Worm (Caenorhabditis elegans) whole organism, young adult: ENCODE data around the gene lnkn-1.

ENCODE experiments used
- B0035.1 ChIP-seq: sonication (generic microtip); optimal IDR thresholded peaks from 2 replicates; lab custom pipeline; 2016; ENCODE audit warnings: missing genetic modification characterization, mild to moderate bottlenecking, missing compliant biosample characterization, missing genotype, missing genetic modification reagents
- B0336.3 ChIP-seq: fragments of 200-800 bp; sonication (Bioruptor generic); IDR thresholded peaks from 2 replicates; pipeline ENCODE4 v1.3.6; 2022; ENCODE audit warnings: missing genetic modification characterization, missing compliant biosample characterization
- F37B4.10 ChIP-seq: fragments of 200-800 bp; sonication (Bioruptor generic); IDR thresholded peaks from 2 replicates; pipeline ENCODE4 v1.3.6; 2022; ENCODE audit warnings: missing genetic modification characterization, missing compliant biosample characterization
- F52B5.7 ChIP-seq: sonication (generic microtip); optimal IDR thresholded peaks from 2 replicates; lab custom pipeline; 2016; ENCODE audit warnings: mild to moderate bottlenecking, missing genetic modification characterization, missing compliant biosample characterization
- K11D2.4 ChIP-seq: fragments of 200-800 bp; sonication (Bioruptor generic); IDR thresholded peaks from 2 replicates; pipeline ENCODE4 v1.3.6; 2022; ENCODE audit warnings: missing genetic modification reagents, missing genetic modification characterization, missing compliant biosample characterization
- T07F8.4 ChIP-seq: sonication (generic microtip); optimal IDR thresholded peaks from 2 replicates; lab custom pipeline; 2016; ENCODE audit warnings: mild to moderate bottlenecking, missing genetic modification characterization, moderate library complexity, missing compliant biosample characterization
- Y53G8AR.9 ChIP-seq: fragments of 200-800 bp; sonication (Bioruptor generic); conservative IDR thresholded peaks from 2 replicates; pipeline ENCODE4 v1.3.6; 2022; ENCODE audit warnings: missing genetic modification reagents, missing genetic modification characterization, missing compliant biosample characterization
- Y79H2A.3 ChIP-seq: fragments of 200-800 bp; sonication (Bioruptor generic); conservative IDR thresholded peaks from 2 replicates; pipeline ENCODE4 v1.3.6; 2022; ENCODE audit warnings: missing genetic modification reagents, missing genetic modification characterization, missing compliant biosample characterization
- aptf-3 ChIP-seq: fragments of 200-800 bp; sonication (Bioruptor generic); IDR thresholded peaks from 2 replicates; pipeline ENCODE4 v1.3.6; 2022; ENCODE audit warnings: missing genetic modification characterization, missing compliant biosample characterization
- athp-1 ChIP-seq: sonication (generic microtip); optimal IDR thresholded peaks from 2 replicates; lab custom pipeline; 2017; ENCODE audit warnings: mild to moderate bottlenecking, missing genetic modification characterization, missing compliant biosample characterization
- attf-5 ChIP-seq: fragments of 200-800 bp; sonication (Bioruptor generic); optimal IDR thresholded peaks from 2 replicates; lab custom pipeline; 2018; ENCODE audit warnings: mild to moderate bottlenecking, missing genetic modification characterization, missing compliant biosample characterization
- bed-1 ChIP-seq: fragments of 200-800 bp; sonication (Bioruptor generic); IDR thresholded peaks from 2 replicates; pipeline ENCODE4 v1.3.6; 2022; ENCODE audit warnings: missing genetic modification reagents, missing genetic modification characterization, missing compliant biosample characterization
- bed-2 ChIP-seq: fragments of 200-800 bp; sonication (Bioruptor generic); IDR thresholded peaks from 2 replicates; pipeline ENCODE4 v1.3.6; 2022; ENCODE audit warnings: missing genetic modification reagents, missing genetic modification characterization, missing compliant biosample characterization
- ceh-79 ChIP-seq: sonication (generic microtip); optimal IDR thresholded peaks from 2 replicates; lab custom pipeline; 2017; ENCODE audit warnings: mild to moderate bottlenecking, missing genetic modification characterization, missing compliant biosample characterization
- dox-1 ChIP-seq: fragments of 200-800 bp; sonication (Bioruptor generic); IDR thresholded peaks from 2 replicates; pipeline ENCODE4 v1.3.6; 2022; ENCODE audit warnings: missing genetic modification reagents, missing genetic modification characterization, missing compliant biosample characterization
- dpff-1 ChIP-seq: sonication (generic microtip); optimal IDR thresholded peaks from 2 replicates; lab custom pipeline; 2017; ENCODE audit warnings: mild to moderate bottlenecking, missing genetic modification characterization, missing compliant biosample characterization
- efl-1 ChIP-seq: fragments of 150-350 bp; optimal IDR thresholded peaks from 2 replicates; lab custom pipeline; 2014; ENCODE audit warnings: missing biosample characterization, missing genetic modification reagents, missing genetic modification characterization
- egl-18 ChIP-seq: fragments of 200-800 bp; sonication (Bioruptor generic); IDR thresholded peaks from 2 replicates; pipeline ENCODE4 v1.3.6; 2022; ENCODE audit warnings: missing genetic modification reagents, missing genetic modification characterization, missing compliant biosample characterization
- egl-44 ChIP-seq: fragments of 200-800 bp; sonication (Bioruptor generic); IDR thresholded peaks from 2 replicates; pipeline ENCODE4 v1.3.6; 2022; ENCODE audit warnings: missing genetic modification reagents, missing genetic modification characterization, missing compliant biosample characterization
- ekl-4 ChIP-seq: fragments of 200-800 bp; sonication (Bioruptor generic); IDR thresholded peaks from 2 replicates; pipeline ENCODE4 v1.3.6; 2022; ENCODE audit warnings: missing genetic modification reagents, missing genetic modification characterization, missing compliant biosample characterization
- ets-4 ChIP-seq: fragments of 200-800 bp; sonication (Bioruptor generic); optimal IDR thresholded peaks from 2 replicates; lab custom pipeline; 2018; ENCODE audit warnings: mild to moderate bottlenecking, missing genetic modification characterization, missing compliant biosample characterization
- fkh-3 ChIP-seq: sonication (generic microtip); optimal IDR thresholded peaks from 2 replicates; lab custom pipeline; 2016; ENCODE audit warnings: mild to moderate bottlenecking, missing genetic modification characterization, missing compliant biosample characterization
- hmg-1.2 ChIP-seq: fragments of 200-800 bp; sonication (Bioruptor generic); IDR thresholded peaks from 2 replicates; pipeline ENCODE4 v1.3.6; 2022; ENCODE audit warnings: missing genetic modification reagents, missing genetic modification characterization, missing compliant biosample characterization
- hmg-20 ChIP-seq: fragments of 200-800 bp; sonication (Bioruptor generic); IDR thresholded peaks from 2 replicates; pipeline ENCODE4 v1.3.6; 2022; ENCODE audit warnings: missing genetic modification reagents, missing genetic modification characterization, missing compliant biosample characterization
- hrde-1 ChIP-seq: sonication (generic microtip); optimal IDR thresholded peaks from 2 replicates; lab custom pipeline; 2016; ENCODE audit warnings: missing genetic modification characterization, mild to moderate bottlenecking, missing compliant biosample characterization, moderate library complexity, missing genotype, missing genetic modification reagents, borderline replicate concordance
- lag-1 ChIP-seq: fragments of 200-800 bp; sonication (Bioruptor generic); IDR thresholded peaks from 2 replicates; pipeline ENCODE4 v1.3.6; 2022; ENCODE audit warnings: missing genetic modification reagents, missing genetic modification characterization, missing compliant biosample characterization
- lir-1 ChIP-seq: fragments of 200-800 bp; sonication (Bioruptor generic); conservative IDR thresholded peaks from 2 replicates; pipeline ENCODE4 v1.3.6; 2022; ENCODE audit warnings: missing genetic modification reagents, missing genetic modification characterization, missing compliant biosample characterization
- lsl-1 ChIP-seq: fragments of 200-800 bp; sonication (Bioruptor generic); optimal IDR thresholded peaks from 2 replicates; lab custom pipeline; 2018; ENCODE audit warnings: mild to moderate bottlenecking, missing genetic modification characterization, moderate library complexity, missing compliant biosample characterization
- madf-3 ChIP-seq: fragments of 200-800 bp; sonication (Bioruptor generic); IDR thresholded peaks from 2 replicates; pipeline ENCODE4 v1.3.6; 2022; ENCODE audit warnings: missing genetic modification reagents, missing genetic modification characterization, missing compliant biosample characterization
- madf-6 ChIP-seq: fragments of 200-800 bp; sonication (Bioruptor generic); IDR thresholded peaks from 2 replicates; pipeline ENCODE4 v1.3.6; 2022; ENCODE audit warnings: missing genetic modification reagents, missing genetic modification characterization, missing compliant biosample characterization
- madf-8 ChIP-seq: fragments of 200-800 bp; sonication (Bioruptor generic); conservative IDR thresholded peaks from 2 replicates; pipeline ENCODE4 v1.3.6; 2022; ENCODE audit warnings: missing genetic modification reagents, missing genetic modification characterization, missing compliant biosample characterization
- mcd-1 ChIP-seq: fragments of 200-800 bp; sonication (Bioruptor generic); IDR thresholded peaks from 2 replicates; pipeline ENCODE4 v1.3.6; 2022; ENCODE audit warnings: missing genetic modification reagents, missing genetic modification characterization, missing compliant biosample characterization
- mes-4 ChIP-seq: sonication (generic microtip); optimal IDR thresholded peaks from 2 replicates; lab custom pipeline; 2016; ENCODE audit warnings: missing genotype, missing genetic modification characterization, missing compliant biosample characterization
- nfya-1 ChIP-seq: sonication (generic microtip); optimal IDR thresholded peaks from 2 replicates; lab custom pipeline; 2017; ENCODE audit warnings: antibody characterized with exemption, missing compliant biosample characterization, missing genetic modification characterization, borderline replicate concordance; ENCODE audit not compliant: insufficient read depth
- nfya-2 ChIP-seq: fragments of 200-800 bp; sonication (Bioruptor generic); IDR thresholded peaks from 2 replicates; pipeline ENCODE4 v1.3.6; 2022; ENCODE audit warnings: missing genetic modification reagents, missing genetic modification characterization, missing compliant biosample characterization
- nhr-27 ChIP-seq: fragments of 200-800 bp; sonication (Bioruptor generic); optimal IDR thresholded peaks from 2 replicates; lab custom pipeline; 2018; ENCODE audit warnings: mild to moderate bottlenecking, missing genetic modification characterization, moderate library complexity, missing compliant biosample characterization
- nhr-80 ChIP-seq: sonication (generic microtip); optimal IDR thresholded peaks from 2 replicates; lab custom pipeline; 2016; ENCODE audit warnings: missing genetic modification characterization, missing compliant biosample characterization
- snpc-4 ChIP-seq, 5 experiments: fragments of 150-350 bp in 1 of 5; sonication (generic microtip) in 4 of 5; optimal IDR thresholded peaks; 2 replicates each; lab custom pipeline; 2014 to 2018; ENCODE audit warnings: missing genetic modification characterization in 5 of 5, missing biosample characterization in 3 of 5, antibody characterized with exemption in 2 of 5, mild to moderate bottlenecking in 2 of 5, missing compliant biosample characterization in 2 of 5, missing genotype in 2 of 5, moderate library complexity in 2 of 5, missing genetic modification reagents in 1 of 5
- tlf-1 ChIP-seq: fragments of 200-800 bp; sonication (Bioruptor generic); optimal IDR thresholded peaks from 2 replicates; lab custom pipeline; 2018; ENCODE audit warnings: mild to moderate bottlenecking, missing genetic modification characterization, missing compliant biosample characterization
- xnd-1 ChIP-seq: sonication (generic microtip); optimal IDR thresholded peaks from 2 replicates; lab custom pipeline; 2016; ENCODE audit warnings: missing genotype, missing genetic modification reagents, missing genetic modification characterization, missing compliant biosample characterization
- zim-3 ChIP-seq: sonication (generic microtip); optimal IDR thresholded peaks from 2 replicates; lab custom pipeline; 2017; ENCODE audit warnings: mild to moderate bottlenecking, missing genetic modification characterization, moderate library complexity, missing compliant biosample characterization
- ztf-18 ChIP-seq: sonication (generic microtip); optimal IDR thresholded peaks from 2 replicates; lab custom pipeline; 2016; ENCODE audit warnings: missing genotype, mild to moderate bottlenecking, missing genetic modification characterization, missing compliant biosample characterization
- ztf-26 ChIP-seq: sonication (generic microtip); optimal IDR thresholded peaks from 2 replicates; lab custom pipeline; 2017; ENCODE audit warnings: missing genetic modification characterization, missing compliant biosample characterization
- ztf-6 ChIP-seq: fragments of 200-800 bp; sonication (Bioruptor generic); IDR thresholded peaks from 2 replicates; pipeline ENCODE4 v1.3.6; 2022; ENCODE audit warnings: missing genetic modification reagents, missing genetic modification characterization, missing compliant biosample characterization

The lnkn-1 gene

ce11 chrIII:8889931-8890330 lies at the start of gene lnkn-1:
TSS of gene lnkn-1 (plus strand) at chrIII:8890231.
- TF ChIP-seq nfya-2 (GFP tag; lab: Robert Waterston, UW), result no peak
- TF ChIP-seq F37B4.10 (GFP tag; lab: Robert Waterston, UW), result no peak
- TF ChIP-seq B0336.3 (GFP tag; lab: Robert Waterston, UW), result no peak

ce11 chrIII:8844137-8844536 lies 45.9 kb upstream of the lnkn-1 start:
- TF ChIP-seq madf-8 (GFP tag; lab: Robert Waterston, UW) (no peak), nhr-80 (tag; lab: Kevin White, UChicago) (no peak), F52B5.7 (tag; lab: Kevin White, UChicago) (no peak), nfya-1 (tag; lab: Kevin White, UChicago) (no peak), ets-4 (GFP tag; lab: Kevin White, UChicago) (no peak), ekl-4 (GFP tag; lab: Robert Waterston, UW) (no peak), xnd-1 (no peak), lir-1 (no peak), bed-2 (GFP tag; lab: Robert Waterston, UW) (no peak), hrde-1 (tag; lab: Kevin White, UChicago) (no peak), Y53G8AR.9 (GFP tag; lab: Robert Waterston, UW) (no peak), egl-18 (no peak), fkh-3 (no peak)

- TF ChIP-seq egl-44 (GFP tag; lab: Robert Waterston, UW), result no peak
- no peak for TF ChIP-seq K11D2.4
- TF ChIP-seq nhr-27 (tag; lab: Kevin White, UChicago), result no peak
- TF ChIP-seq zim-3 (tag; lab: Kevin White, UChicago), result no peak
Observed at ce11 chrIII:8845114-8845513, 44.9 kb upstream of the lnkn-1 start, which contains the start of gene F44E2.6. TSS of gene F44E2.6 (minus strand) at chrIII:8845214.

- TF ChIP-seq attf-5 (GFP tag; lab: Kevin White, UChicago), result peak; percentile 37
- peak; percentile 30; the same call in 1 of the 2 replicates for TF ChIP-seq hmg-1.2 (GFP tag; lab: Robert Waterston, UW)
- TF ChIP-seq ztf-26 (tag; lab: Kevin White, UChicago), result no peak
- no peak for TF ChIP-seq lsl-1
- no peak for TF ChIP-seq Y79H2A.3 (GFP tag; lab: Robert Waterston, UW)
- TF ChIP-seq dox-1 (GFP tag; lab: Robert Waterston, UW), result no peak
- no peak for TF ChIP-seq lir-1
- TF ChIP-seq ztf-18, result peak; percentile 38
- TF ChIP-seq ztf-6 (GFP tag; lab: Robert Waterston, UW), result no peak
- TF ChIP-seq B0035.1 (tag; lab: Kevin White, UChicago), result no peak
- TF ChIP-seq ceh-79 (tag; lab: Kevin White, UChicago), result no peak
- no peak for TF ChIP-seq nfya-1 (tag; lab: Kevin White, UChicago)
- TF ChIP-seq lag-1, result no peak
- TF ChIP-seq bed-1 (GFP tag; lab: Robert Waterston, UW), result no peak
- TF ChIP-seq madf-3 (GFP tag; lab: Robert Waterston, UW), result no peak
- TF ChIP-seq T07F8.4 (tag; lab: Kevin White, UChicago), result no peak
- TF ChIP-seq athp-1 (tag; lab: Kevin White, UChicago), result no peak
- no peak for TF ChIP-seq tlf-1 (GFP tag; lab: Kevin White, UChicago)
- TF ChIP-seq snpc-4 (GFP tag; optimal IDR thresholded peaks at IDR 0.05; lab: Kevin White, UChicago), result no peak
- peak in 1 of 4 experiments; percentile 27 for TF ChIP-seq snpc-4 (tag; optimal IDR thresholded peaks at IDR 0.05; lab: Kevin White, UChicago)
- no peak for TF ChIP-seq aptf-3 (GFP tag; lab: Robert Waterston, UW)
- no peak for TF ChIP-seq dpff-1 (tag; lab: Kevin White, UChicago)
- peak; percentile 89 for TF ChIP-seq mcd-1 (GFP tag; lab: Robert Waterston, UW)
- TF ChIP-seq hmg-20, result no peak
- no peak for TF ChIP-seq mes-4 (tag; lab: Kevin White, UChicago)
- peak; percentile 30; the same call in 1 of the 2 replicates for TF ChIP-seq madf-6 (GFP tag; lab: Robert Waterston, UW)
- no peak for TF ChIP-seq efl-1 (GFP tag; lab: Kevin White, UChicago)
- TF ChIP-seq egl-44 (GFP tag; lab: Robert Waterston, UW), result no peak
Observed at ce11 chrIII:8847722-8848121, 42.3 kb upstream of the lnkn-1 start.
